Fruit fly (Drosophila melanogaster) whole organism, embryonic: Measurements from ENCODE around the gene CG14958.
A peak's percentile ranks its signal among the peaks of the same experiment; 100 is the strongest.

ENCODE experiments used
- Antp ChIP-seq: fragments of 200-800 bp; sonication (Bioruptor generic); optimal IDR thresholded peaks from 3 replicates; lab custom pipeline; 2016; ENCODE audit warnings: missing biosample characterization, missing genetic modification characterization
- Atf-2 ChIP-seq: fragments of 200-800 bp; sonication (Bioruptor generic); optimal IDR thresholded peaks from 2 replicates; lab custom pipeline; 2016; ENCODE audit warnings: missing biosample characterization, missing genetic modification characterization
- BtbVII ChIP-seq: fragments of 200-800 bp; sonication (Bioruptor generic); optimal IDR thresholded peaks from 3 replicates; lab custom pipeline; 2017; ENCODE audit warnings: missing biosample characterization, mild to moderate bottlenecking, missing genetic modification characterization
- CG10147 ChIP-seq: fragments of 200-800 bp; sonication (Bioruptor generic); optimal IDR thresholded peaks from 2 replicates; lab custom pipeline; 2019; ENCODE audit warnings: missing biosample characterization, mild to moderate bottlenecking, missing genetic modification characterization, moderate library complexity
- CG10366 ChIP-seq: fragments of 200-800 bp; sonication (Bioruptor generic); IDR thresholded peaks from 2 replicates; pipeline ENCODE4 v1.3.6; 2022; ENCODE audit warnings: missing biosample characterization, missing genetic modification characterization
- CG10431 ChIP-seq: fragments of 200-800 bp; sonication (Bioruptor generic); optimal IDR thresholded peaks from 3 replicates; lab custom pipeline; 2018; ENCODE audit warnings: missing biosample characterization, mild to moderate bottlenecking, missing genetic modification characterization
- CG10565 ChIP-seq: fragments of 200-800 bp; sonication (Bioruptor generic); optimal IDR thresholded peaks from 3 replicates; lab custom pipeline; 2016; ENCODE audit warnings: missing biosample characterization, mild to moderate bottlenecking, missing genetic modification characterization
- CG11085 ChIP-seq: fragments of 200-800 bp; sonication (Bioruptor generic); IDR thresholded peaks from 2 replicates; pipeline ENCODE4 v1.3.6; 2022; ENCODE audit warnings: missing biosample characterization, missing genetic modification characterization
- CG11398 ChIP-seq: fragments of 200-800 bp; sonication (Bioruptor generic); optimal IDR thresholded peaks from 2 replicates; lab custom pipeline; 2016; ENCODE audit warnings: missing biosample characterization, missing genetic modification characterization
- CG11560 ChIP-seq: fragments of 200-800 bp; sonication (Bioruptor generic); IDR thresholded peaks from 3 replicates; pipeline ENCODE4 v1.3.6; 2022; ENCODE audit warnings: missing biosample characterization, missing genetic modification characterization
- CG12071 ChIP-seq: fragments of 200-800 bp; sonication (Bioruptor generic); optimal IDR thresholded peaks from 3 replicates; lab custom pipeline; 2018; ENCODE audit warnings: missing biosample characterization, mild to moderate bottlenecking, missing genetic modification characterization
- CG16779 ChIP-seq: fragments of 200-800 bp; sonication (Bioruptor generic); IDR thresholded peaks from 2 replicates; pipeline ENCODE4 v1.3.6; 2022; ENCODE audit warnings: missing biosample characterization, missing genetic modification characterization
- CG18599 ChIP-seq: fragments of 200-800 bp; sonication (Bioruptor generic); optimal IDR thresholded peaks from 3 replicates; lab custom pipeline; 2017; ENCODE audit warnings: missing biosample characterization, missing genetic modification characterization, mild to moderate bottlenecking, moderate library complexity, missing genetic modification reagents
- CG2199 ChIP-seq: fragments of 200-800 bp; sonication (Bioruptor generic); IDR thresholded peaks from 3 replicates; pipeline ENCODE4 v1.3.6; 2022; ENCODE audit warnings: missing biosample characterization, missing genetic modification characterization
- CG2202 ChIP-seq: fragments of 200-800 bp; sonication (Bioruptor generic); optimal IDR thresholded peaks from 2 replicates; lab custom pipeline; 2018; ENCODE audit warnings: missing biosample characterization, mild to moderate bottlenecking, missing genetic modification characterization
- CG31224 ChIP-seq: fragments of 200-800 bp; sonication (Bioruptor generic); IDR thresholded peaks from 2 replicates; pipeline ENCODE4 v1.3.6; 2022; ENCODE audit warnings: missing biosample characterization, missing genetic modification characterization
- CG32767 ChIP-seq: fragments of 200-800 bp; sonication (Bioruptor generic); IDR thresholded peaks from 2 replicates; pipeline ENCODE4 v1.3.6; 2022; ENCODE audit warnings: missing biosample characterization, missing genetic modification characterization
- CG3838 ChIP-seq: fragments of 200-800 bp; sonication (Bioruptor generic); optimal IDR thresholded peaks from 3 replicates; lab custom pipeline; 2016; ENCODE audit warnings: missing biosample characterization, missing genetic modification characterization
- CG4404 ChIP-seq: fragments of 200-800 bp; sonication (Bioruptor generic); IDR thresholded peaks from 2 replicates; pipeline ENCODE4 v1.3.6; 2022; ENCODE audit warnings: missing biosample characterization, missing genetic modification characterization
- CG4730 ChIP-seq: fragments of 200-800 bp; sonication (Bioruptor generic); IDR thresholded peaks from 2 replicates; pipeline ENCODE4 v1.3.6; 2022; ENCODE audit warnings: missing biosample characterization, missing genetic modification characterization
- CG6272 ChIP-seq: fragments of 200-800 bp; sonication (Bioruptor generic); IDR thresholded peaks from 2 replicates; pipeline ENCODE4 v1.3.6; 2022; ENCODE audit warnings: missing biosample characterization, missing genetic modification characterization
- CG9797 ChIP-seq: fragments of 200-800 bp; sonication (Bioruptor generic); optimal IDR thresholded peaks from 3 replicates; lab custom pipeline; 2018; ENCODE audit warnings: missing biosample characterization, mild to moderate bottlenecking, missing genetic modification characterization
- CG9932 ChIP-seq: fragments of 200-800 bp; sonication (Bioruptor generic); IDR thresholded peaks from 2 replicates; pipeline ENCODE4 v1.3.6; 2022; ENCODE audit warnings: missing biosample characterization, missing genetic modification characterization
- D19A ChIP-seq: fragments of 200-800 bp; optimal IDR thresholded peaks from 3 replicates; lab custom pipeline; 2019; ENCODE audit warnings: missing biosample characterization, mild to moderate bottlenecking, missing genetic modification characterization, moderate library complexity
- Dip2 ChIP-seq: fragments of 200-800 bp; sonication (Bioruptor generic); IDR thresholded peaks from 2 replicates; pipeline ENCODE4 v1.3.6; 2022; ENCODE audit warnings: missing biosample characterization, missing genetic modification characterization
- H15 ChIP-seq: fragments of 200-800 bp; sonication (Bioruptor generic); IDR thresholded peaks from 3 replicates; pipeline ENCODE4 v1.3.6; 2022; ENCODE audit warnings: missing biosample characterization, missing genetic modification characterization
- HLH3B ChIP-seq: fragments of 200-800 bp; sonication (Bioruptor generic); IDR thresholded peaks from 2 replicates; pipeline ENCODE4 v1.3.6; 2022; ENCODE audit warnings: missing biosample characterization, missing genetic modification characterization
- Hmx ChIP-seq: fragments of 200-800 bp; sonication (Bioruptor generic); optimal IDR thresholded peaks from 2 replicates; lab custom pipeline; 2016; ENCODE audit warnings: missing biosample characterization, missing genetic modification characterization
- MBD-R2 ChIP-seq: fragments of 200-800 bp; sonication (Bioruptor generic); IDR thresholded peaks from 2 replicates; pipeline ENCODE4 v1.3.6; 2022; ENCODE audit warnings: missing biosample characterization, missing genetic modification characterization
- Med ChIP-seq: fragments of 200-800 bp; sonication (Bioruptor generic); peaks from one replicate; lab custom pipeline; 2016; ENCODE audit warnings: missing biosample characterization, missing genetic modification characterization, mild to moderate bottlenecking, inconsistent platforms, moderate library complexity
- Oli ChIP-seq: fragments of 200-800 bp; sonication (Bioruptor generic); optimal IDR thresholded peaks from 2 replicates; lab custom pipeline; 2018; ENCODE audit warnings: missing biosample characterization, mild to moderate bottlenecking, missing genetic modification characterization, moderate library complexity
- Opbp ChIP-seq: fragments of 200-800 bp; sonication (Bioruptor generic); IDR thresholded peaks from 3 replicates; pipeline ENCODE4 v1.3.6; 2022; ENCODE audit warnings: missing biosample characterization, missing genetic modification characterization; ENCODE audit not compliant: partially characterized antibody
- PHDP ChIP-seq: fragments of 200-800 bp; sonication (Bioruptor generic); optimal IDR thresholded peaks from 3 replicates; lab custom pipeline; 2018; ENCODE audit warnings: missing biosample characterization, mild to moderate bottlenecking, missing genetic modification characterization, moderate library complexity
- Xrp1 ChIP-seq: fragments of 200-800 bp; sonication (Bioruptor generic); IDR thresholded peaks from 2 replicates; pipeline ENCODE4 v1.3.6; 2022; ENCODE audit warnings: missing biosample characterization, missing genetic modification characterization
- ac ChIP-seq: fragments of 200-800 bp; sonication (Bioruptor generic); optimal IDR thresholded peaks from 3 replicates; lab custom pipeline; 2017; ENCODE audit warnings: missing biosample characterization, mild to moderate bottlenecking, missing genetic modification characterization
- cas ChIP-seq: fragments of 200-800 bp; sonication (Bioruptor generic); IDR thresholded peaks from 2 replicates; pipeline ENCODE4 v1.3.6; 2022; ENCODE audit warnings: missing biosample characterization, missing genetic modification characterization
- dmrt99B ChIP-seq: fragments of 200-800 bp; sonication (Bioruptor generic); optimal IDR thresholded peaks from 2 replicates; lab custom pipeline; 2018; ENCODE audit warnings: missing biosample characterization, mild to moderate bottlenecking, missing genetic modification characterization, moderate library complexity
- en ChIP-seq: fragments of 200-800 bp; sonication (Bioruptor generic); optimal IDR thresholded peaks from 2 replicates; lab custom pipeline; 2016; ENCODE audit warnings: missing biosample characterization, missing genetic modification characterization
- grn ChIP-seq: fragments of 200-800 bp; sonication (Bioruptor generic); optimal IDR thresholded peaks from 3 replicates; lab custom pipeline; 2017; ENCODE audit warnings: missing biosample characterization, missing genetic modification characterization
- lbe ChIP-seq: fragments of 200-800 bp; sonication (Bioruptor generic); optimal IDR thresholded peaks from 2 replicates; lab custom pipeline; 2016; ENCODE audit warnings: missing biosample characterization, mild to moderate bottlenecking, missing genetic modification characterization
- nerfin-1 ChIP-seq: fragments of 200-800 bp; sonication (Bioruptor generic); optimal IDR thresholded peaks from 3 replicates; lab custom pipeline; 2019; ENCODE audit warnings: missing biosample characterization, mild to moderate bottlenecking, missing genetic modification characterization, moderate library complexity
- pfk ChIP-seq: fragments of 200-800 bp; sonication (Bioruptor generic); optimal IDR thresholded peaks from 2 replicates; lab custom pipeline; 2018; ENCODE audit warnings: missing biosample characterization, mild to moderate bottlenecking, missing genetic modification characterization, moderate library complexity
- scrt ChIP-seq: fragments of 200-800 bp; sonication (Bioruptor generic); optimal IDR thresholded peaks from 2 replicates; lab custom pipeline; 2018; ENCODE audit warnings: missing biosample characterization, mild to moderate bottlenecking, missing genetic modification characterization, moderate library complexity
- slou ChIP-seq: fragments of 200-800 bp; sonication (Bioruptor generic); optimal IDR thresholded peaks from 3 replicates; lab custom pipeline; 2016; ENCODE audit warnings: missing biosample characterization, missing genetic modification characterization
- ssp ChIP-seq: fragments of 200-800 bp; sonication (Bioruptor generic); IDR thresholded peaks from 2 replicates; pipeline ENCODE4 v1.3.6; 2022; ENCODE audit warnings: missing biosample characterization, missing genetic modification characterization
- stc ChIP-seq: fragments of 200-800 bp; sonication (Bioruptor generic); IDR thresholded peaks from 2 replicates; pipeline ENCODE4 v1.3.6; 2022; ENCODE audit warnings: missing biosample characterization, missing genetic modification characterization
- tna ChIP-seq: fragments of 200-800 bp; sonication (Bioruptor generic); IDR thresholded peaks from 2 replicates; pipeline ENCODE4 v1.3.6; 2022; ENCODE audit warnings: missing biosample characterization, missing genetic modification characterization; ENCODE audit not compliant: partially characterized antibody
- trem ChIP-seq: fragments of 200-800 bp; optimal IDR thresholded peaks from 3 replicates; lab custom pipeline; 2019; ENCODE audit warnings: missing biosample characterization, mild to moderate bottlenecking, missing genetic modification characterization, moderate library complexity
- vnd ChIP-seq: fragments of 200-800 bp; sonication (Bioruptor generic); IDR thresholded peaks from 3 replicates; pipeline ENCODE4 v1.3.6; 2022; ENCODE audit warnings: missing biosample characterization, missing genetic modification characterization; ENCODE audit not compliant: partially characterized antibody

The CG14958 gene

DNA sequence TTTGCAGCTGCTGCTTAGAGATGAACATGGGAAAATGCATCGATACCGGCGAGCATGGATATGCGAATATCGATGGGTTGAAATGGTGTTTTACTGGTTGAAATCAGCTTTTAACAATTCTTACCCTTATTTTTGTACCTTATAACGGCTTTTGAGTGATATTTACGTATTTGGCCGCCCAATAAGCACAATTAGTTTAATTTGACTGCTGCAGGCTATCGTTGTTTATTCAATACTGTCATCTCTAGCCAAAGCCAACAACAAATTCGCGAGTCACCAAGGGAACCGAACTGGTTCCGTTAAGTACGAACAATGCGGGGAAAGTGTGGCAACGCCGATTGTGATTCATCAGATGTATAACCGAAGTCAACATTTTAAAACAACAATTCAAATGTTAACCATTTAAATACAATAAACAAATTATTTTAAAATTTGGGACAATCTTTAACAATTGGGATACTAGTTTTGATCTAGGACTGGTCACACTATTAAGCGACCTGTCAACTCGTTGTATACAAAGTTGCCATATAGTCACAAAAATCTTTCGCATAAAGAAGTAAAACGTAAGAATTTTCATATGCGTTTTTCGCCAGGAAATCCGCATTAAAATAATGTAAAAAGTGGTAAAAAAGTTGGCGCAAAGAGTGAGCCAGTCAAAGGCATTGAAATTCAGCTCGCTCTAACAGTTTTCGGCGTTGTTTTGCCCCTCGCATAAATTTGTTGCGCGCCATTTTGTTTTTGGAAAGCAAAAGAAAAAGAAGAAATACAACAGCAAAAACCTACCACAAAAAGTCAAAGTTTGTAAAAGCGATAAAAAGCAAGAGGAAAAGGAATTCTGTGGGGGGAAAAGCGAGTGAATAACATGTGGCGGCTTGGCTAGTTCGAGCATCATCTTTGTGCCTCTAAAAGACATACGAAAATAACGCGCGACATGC lies 41.4 kb upstream of the CG14958 start, which contains the start of the genes Usp5 and BtbVII (continued):
- TF ChIP-seq vnd (GFP tag; lab: Robert Waterston, UW) (peak; percentile 96), CG12071 (GFP tag; lab: Kevin White, UChicago) (no peak), grn (no peak), CG10565 (GFP tag; lab: Kevin White, UChicago) (no peak), CG6272 (GFP tag; lab: Robert Waterston, UW) (peak; percentile 42; the same call in 1 of the 2 replicates), CG11398 (GFP tag; lab: Kevin White, UChicago) (peak; percentile 29), CG4730 (GFP tag; lab: Robert Waterston, UW) (no peak), Med (peak; percentile 96), trem (tag; lab: Kevin White, UChicago) (peak; percentile 99), Oli (peak; percentile 39), cas (GFP tag; lab: Robert Waterston, UW) (no peak), dmrt99B (tag; lab: Kevin White, UChicago) (no peak), ac (GFP tag; lab: Kevin White, UChicago) (peak; percentile 67), CG10366 (GFP tag; lab: Robert Waterston, UW) (peak; percentile 50), Hmx (GFP tag; lab: Kevin White, UChicago) (no peak), CG18599 (GFP tag; lab: Kevin White, UChicago) (no peak), HLH3B (GFP tag; lab: Robert Waterston, UW) (0 out of 2 replicates have a peak, but pooled peaks have one; percentile 14), Dip2 (GFP tag; lab: Robert Waterston, UW) (no peak), pfk (GFP tag; lab: Kevin White, UChicago) (no peak), PHDP (tag; lab: Kevin White, UChicago) (peak; percentile 64), CG9932 (GFP tag; lab: Robert Waterston, UW) (peak; percentile 86), Atf-2 (GFP tag; lab: Kevin White, UChicago) (peak; percentile 10), CG11085 (GFP tag; lab: Robert Waterston, UW) (no peak), en (GFP tag; lab: Kevin White, UChicago) (no peak), Xrp1 (GFP tag; lab: Robert Waterston, UW) (peak; percentile 71), CG32767 (peak; percentile 50; the same call in 1 of the 2 replicates), CG10147 (GFP tag; lab: Kevin White, UChicago) (peak; percentile 50), scrt (GFP tag; lab: Kevin White, UChicago) (no peak), CG16779 (GFP tag; lab: Robert Waterston, UW) (no peak), Opbp (GFP tag; lab: Robert Waterston, UW) (peak; percentile 87; the same call in 2 of the 3 replicates), BtbVII (GFP tag; lab: Kevin White, UChicago) (peak; percentile 13), CG31224 (GFP tag; lab: Robert Waterston, UW) (0 out of 2 replicates have a peak, but pooled peaks have one; percentile 10), slou (GFP tag; lab: Kevin White, UChicago) (no peak), ssp (GFP tag; lab: Robert Waterston, UW) (peak; percentile 54), stc (GFP tag; lab: Robert Waterston, UW) (no peak), D19A (tag; lab: Kevin White, UChicago) (no peak), tna (GFP tag; lab: Robert Waterston, UW) (peak; percentile 86), CG9797 (GFP tag; lab: Kevin White, UChicago) (peak; percentile 81), H15 (GFP tag; lab: Robert Waterston, UW) (0 out of 3 replicates have a peak, but pooled peaks have one; percentile 13), CG4404 (GFP tag; lab: Robert Waterston, UW) (peak; percentile 50; the same call in 1 of the 2 replicates), lbe (peak; percentile 4), CG2199 (no peak), nerfin-1 (tag; lab: Kevin White, UChicago) (peak; percentile 10), CG3838 (GFP tag; lab: Kevin White, UChicago) (no peak), Antp (GFP tag; lab: Kevin White, UChicago) (peak; percentile 81), CG10431 (no peak), MBD-R2 (peak; percentile 83), CG11560 (tag; lab: Robert Waterston, UW) (no peak), CG2202 (no peak)
